Fruit fly (Drosophila melanogaster) whole organism, embryonic: ENCODE measurements around the gene CG4704.

Source experiments
- Abd-B ChIP-seq: fragments of 200-800 bp; sonication (Bioruptor generic); optimal IDR thresholded peaks from 2 replicates; lab custom pipeline; 2018; ENCODE audit warnings: missing biosample characterization, mild to moderate bottlenecking, missing genetic modification characterization, moderate library complexity
- Aef1 ChIP-seq: fragments of 200-800 bp; sonication (Bioruptor generic); IDR thresholded peaks from 3 replicates; pipeline ENCODE4 v1.3.6; 2022; ENCODE audit warnings: missing biosample characterization, missing genetic modification characterization
- Atf-2 ChIP-seq: fragments of 200-800 bp; sonication (Bioruptor generic); optimal IDR thresholded peaks from 2 replicates; lab custom pipeline; 2016; ENCODE audit warnings: missing biosample characterization, missing genetic modification characterization
- Blimp-1 ChIP-seq: fragments of 200-800 bp; sonication (Bioruptor generic); optimal IDR thresholded peaks from 3 replicates; lab custom pipeline; 2018; ENCODE audit warnings: missing biosample characterization, missing genetic modification characterization, mild to moderate bottlenecking, moderate library complexity, missing genetic modification reagents
- CG10209 ChIP-seq: fragments of 200-800 bp; sonication (Bioruptor generic); optimal IDR thresholded peaks from 3 replicates; lab custom pipeline; 2017; ENCODE audit warnings: missing biosample characterization, mild to moderate bottlenecking, missing genetic modification characterization, missing genetic modification reagents
- CG10565 ChIP-seq: fragments of 200-800 bp; sonication (Bioruptor generic); optimal IDR thresholded peaks from 3 replicates; lab custom pipeline; 2016; ENCODE audit warnings: missing biosample characterization, mild to moderate bottlenecking, missing genetic modification characterization
- CG11456 ChIP-seq: fragments of 200-800 bp; sonication (Bioruptor generic); IDR thresholded peaks from 3 replicates; pipeline ENCODE4 v1.3.6; 2022; ENCODE audit warnings: missing biosample characterization, missing genetic modification characterization
- CG11504 ChIP-seq: fragments of 200-800 bp; sonication (Bioruptor generic); optimal IDR thresholded peaks from 3 replicates; lab custom pipeline; 2019; ENCODE audit warnings: missing biosample characterization, mild to moderate bottlenecking, missing genetic modification characterization, moderate library complexity
- CG12155 ChIP-seq: fragments of 200-800 bp; sonication (Bioruptor generic); optimal IDR thresholded peaks from 3 replicates; lab custom pipeline; 2016; ENCODE audit warnings: missing biosample characterization, missing genetic modification characterization
- CG13123 ChIP-seq: fragments of 200-800 bp; sonication (Bioruptor generic); optimal IDR thresholded peaks from 2 replicates; lab custom pipeline; 2016; ENCODE audit warnings: missing biosample characterization, missing genetic modification characterization
- CG14441 ChIP-seq: fragments of 200-800 bp; sonication (Bioruptor generic); IDR thresholded peaks from 2 replicates; pipeline ENCODE4 v1.3.6; 2022; ENCODE audit warnings: missing biosample characterization, missing genetic modification characterization
- CG18599 ChIP-seq: fragments of 200-800 bp; sonication (Bioruptor generic); optimal IDR thresholded peaks from 3 replicates; lab custom pipeline; 2017; ENCODE audit warnings: missing biosample characterization, missing genetic modification characterization, mild to moderate bottlenecking, moderate library complexity, missing genetic modification reagents
- CG2889 ChIP-seq: fragments of 200-800 bp; sonication (Bioruptor generic); IDR thresholded peaks from 3 replicates; pipeline ENCODE4 v1.3.6; 2022; ENCODE audit warnings: missing biosample characterization, missing genetic modification characterization
- CG30431 ChIP-seq: fragments of 200-800 bp; sonication (Bioruptor generic); optimal IDR thresholded peaks from 2 replicates; lab custom pipeline; 2017; ENCODE audit warnings: missing biosample characterization, missing genetic modification characterization
- CG3995 ChIP-seq: fragments of 200-800 bp; sonication (Bioruptor generic); optimal IDR thresholded peaks from 3 replicates; lab custom pipeline; 2016; ENCODE audit warnings: missing biosample characterization, missing genetic modification characterization
- CG4360 ChIP-seq: fragments of 200-800 bp; sonication (Bioruptor generic); IDR thresholded peaks from 2 replicates; pipeline ENCODE4 v1.3.6; 2022; ENCODE audit warnings: missing biosample characterization, missing genetic modification characterization
- CG43689 ChIP-seq: fragments of 200-800 bp; sonication (Bioruptor generic); IDR thresholded peaks from 2 replicates; pipeline ENCODE4 v1.3.6; 2022; ENCODE audit warnings: missing biosample characterization, missing genetic modification characterization
- CG4617 ChIP-seq: fragments of 200-800 bp; sonication (Bioruptor generic); optimal IDR thresholded peaks from 3 replicates; lab custom pipeline; 2016; ENCODE audit warnings: missing biosample characterization, missing genetic modification characterization, borderline replicate concordance
- CG7271 ChIP-seq: fragments of 200-800 bp; sonication (Bioruptor generic); optimal IDR thresholded peaks from 2 replicates; lab custom pipeline; 2018; ENCODE audit warnings: missing biosample characterization, mild to moderate bottlenecking, missing genetic modification characterization, moderate library complexity
- CG7839 ChIP-seq: fragments of 200-800 bp; sonication (Bioruptor generic); optimal IDR thresholded peaks from 3 replicates; lab custom pipeline; 2018; ENCODE audit warnings: missing biosample characterization, mild to moderate bottlenecking, missing genetic modification characterization, moderate library complexity
- CG8944 ChIP-seq: fragments of 200-800 bp; sonication (Bioruptor generic); optimal IDR thresholded peaks from 3 replicates; lab custom pipeline; 2016; ENCODE audit warnings: missing biosample characterization, missing genetic modification characterization
- CG9876 ChIP-seq: fragments of 200-800 bp; sonication (Bioruptor generic); optimal IDR thresholded peaks from 2 replicates; lab custom pipeline; 2016; ENCODE audit warnings: missing biosample characterization, missing genetic modification characterization
- Dref ChIP-seq: fragments of 200-800 bp; sonication (Bioruptor generic); IDR thresholded peaks from 2 replicates; pipeline ENCODE4 v1.3.6; 2022; ENCODE audit warnings: missing biosample characterization, missing genetic modification characterization
- Ets65A ChIP-seq: fragments of 200-800 bp; sonication (Bioruptor generic); peaks from one replicate; lab custom pipeline; 2016; ENCODE audit warnings: missing biosample characterization, missing genetic modification characterization
- Fer1 ChIP-seq: fragments of 200-800 bp; sonication (Bioruptor generic); optimal IDR thresholded peaks from 2 replicates; lab custom pipeline; 2017; ENCODE audit warnings: missing biosample characterization, mild to moderate bottlenecking, missing genetic modification characterization
- H15 ChIP-seq: fragments of 200-800 bp; sonication (Bioruptor generic); IDR thresholded peaks from 3 replicates; pipeline ENCODE4 v1.3.6; 2022; ENCODE audit warnings: missing biosample characterization, missing genetic modification characterization
- HHEX ChIP-seq: fragments of 200-800 bp; sonication (Bioruptor generic); optimal IDR thresholded peaks from 3 replicates; lab custom pipeline; 2017; ENCODE audit warnings: missing biosample characterization, mild to moderate bottlenecking, missing genetic modification characterization, missing genetic modification reagents
- Hand ChIP-seq: fragments of 200-800 bp; sonication (Bioruptor generic); optimal IDR thresholded peaks from 2 replicates; lab custom pipeline; 2017; ENCODE audit warnings: mild to moderate bottlenecking, missing biosample characterization, missing genetic modification reagents, missing genetic modification characterization
- Kr ChIP-seq: fragments of 200-800 bp; sonication (Bioruptor generic); optimal IDR thresholded peaks from 2 replicates; lab custom pipeline; 2017; ENCODE audit warnings: missing biosample characterization, mild to moderate bottlenecking, missing genetic modification characterization
- Max ChIP-seq: fragments of 200-800 bp; sonication (Bioruptor generic); optimal IDR thresholded peaks from 2 replicates; lab custom pipeline; 2016; ENCODE audit warnings: missing biosample characterization, mild to moderate bottlenecking, missing genetic modification characterization
- Meics ChIP-seq: fragments of 200-800 bp; sonication (Bioruptor generic); optimal IDR thresholded peaks from 2 replicates; lab custom pipeline; 2017; ENCODE audit warnings: missing biosample characterization, mild to moderate bottlenecking, missing genetic modification characterization
- NC2α ChIP-seq: fragments of 200-800 bp; sonication (Bioruptor generic); optimal IDR thresholded peaks from 2 replicates; lab custom pipeline; 2016; ENCODE audit warnings: missing biosample characterization, missing genetic modification characterization
- NFAT ChIP-seq: fragments of 200-800 bp; sonication (Bioruptor generic); IDR thresholded peaks from 2 replicates; pipeline ENCODE4 v1.3.6; 2022; ENCODE audit warnings: missing biosample characterization, missing genetic modification characterization
- Rfx ChIP-seq: fragments of 200-800 bp; sonication (Bioruptor generic); IDR thresholded peaks from 2 replicates; pipeline ENCODE4 v1.3.6; 2022; ENCODE audit warnings: missing biosample characterization, missing genetic modification characterization
- Scr ChIP-seq: fragments of 200-800 bp; sonication (Bioruptor generic); IDR thresholded peaks from 2 replicates; pipeline ENCODE4 v1.3.6; 2022; ENCODE audit warnings: missing biosample characterization, missing genetic modification characterization; ENCODE audit not compliant: partially characterized antibody
- Tbp ChIP-seq: fragments of >200 bp; optimal IDR thresholded peaks from 2 replicates; lab custom pipeline; 2018; ENCODE audit warnings: missing biosample characterization, missing genetic modification characterization
- cato ChIP-seq: fragments of 200-800 bp; sonication (Bioruptor generic); optimal IDR thresholded peaks from 2 replicates; lab custom pipeline; 2016; ENCODE audit warnings: missing biosample characterization, missing genetic modification characterization, borderline replicate concordance
- caup ChIP-seq: fragments of 200-800 bp; sonication (Bioruptor generic); optimal IDR thresholded peaks from 3 replicates; lab custom pipeline; 2017; ENCODE audit warnings: missing biosample characterization, mild to moderate bottlenecking, missing genetic modification characterization, moderate library complexity; ENCODE audit not compliant: severe bottlenecking
- chif ChIP-seq, 2 experiments: fragments of 200-800 bp; sonication (Bioruptor generic); optimal IDR thresholded peaks; 3 replicates each; lab custom pipeline; 2016; ENCODE audit warnings: missing biosample characterization in 2 of 2, missing genetic modification characterization in 2 of 2
- chn ChIP-seq: fragments of 200-800 bp; sonication (Bioruptor generic); optimal IDR thresholded peaks from 2 replicates; lab custom pipeline; 2016; ENCODE audit warnings: missing biosample characterization, missing genetic modification characterization
- dmrt99B ChIP-seq: fragments of 200-800 bp; sonication (Bioruptor generic); optimal IDR thresholded peaks from 2 replicates; lab custom pipeline; 2018; ENCODE audit warnings: missing biosample characterization, mild to moderate bottlenecking, missing genetic modification characterization, moderate library complexity
- ewg ChIP-seq: fragments of 200-800 bp; sonication (Bioruptor generic); optimal IDR thresholded peaks from 3 replicates; lab custom pipeline; 2017; ENCODE audit warnings: mild to moderate bottlenecking, missing biosample characterization, missing genetic modification reagents, missing genetic modification characterization
- fd102C ChIP-seq: fragments of 200-800 bp; sonication (Bioruptor generic); optimal IDR thresholded peaks from 2 replicates; lab custom pipeline; 2018; ENCODE audit warnings: missing biosample characterization, mild to moderate bottlenecking, missing genetic modification characterization, moderate library complexity
- gem ChIP-seq: fragments of 200-800 bp; sonication (Bioruptor generic); optimal IDR thresholded peaks from 2 replicates; lab custom pipeline; 2019; ENCODE audit warnings: missing biosample characterization, mild to moderate bottlenecking, missing genetic modification characterization, moderate library complexity
- grau ChIP-seq: fragments of 200-800 bp; optimal IDR thresholded peaks from 3 replicates; lab custom pipeline; 2019; ENCODE audit warnings: missing biosample characterization, mild to moderate bottlenecking, missing genetic modification characterization, moderate library complexity
- knrl ChIP-seq: fragments of 200-800 bp; sonication (Bioruptor generic); IDR thresholded peaks from 3 replicates; pipeline ENCODE4 v1.3.6; 2022; ENCODE audit warnings: missing biosample characterization, missing genetic modification characterization; ENCODE audit not compliant: partially characterized antibody
- lmd ChIP-seq: fragments of 200-800 bp; sonication (Bioruptor generic); IDR thresholded peaks from 2 replicates; pipeline ENCODE4 v1.3.6; 2022; ENCODE audit warnings: missing biosample characterization, missing genetic modification characterization
- odd ChIP-seq: fragments of 200-800 bp; sonication (Bioruptor generic); optimal IDR thresholded peaks from 2 replicates; lab custom pipeline; 2017; ENCODE audit warnings: missing biosample characterization, mild to moderate bottlenecking, missing genetic modification characterization
- pan ChIP-seq, 4 experiments: fragments of >200 bp in 3 of 4; fragments of 200-800 bp in 1 of 4; sonication (Bioruptor generic) in 1 of 4; optimal IDR thresholded peaks in 3 of 4; IDR thresholded peaks in 1 of 4; 2 replicates each; pipeline versions ENCODE4 v1.3.6 to Lab custom; 2017 to 2022; ENCODE audit warnings: missing biosample characterization in 2 of 4, missing genetic modification characterization in 2 of 4, mixed read lengths in 1 of 4
- sug ChIP-seq: fragments of 200-800 bp; optimal IDR thresholded peaks from 2 replicates; lab custom pipeline; 2019; ENCODE audit warnings: missing biosample characterization, mild to moderate bottlenecking, missing genetic modification characterization, moderate library complexity
- tgo ChIP-seq: fragments of 200-800 bp; sonication (Bioruptor generic); IDR thresholded peaks from 3 replicates; pipeline ENCODE4 v1.3.6; 2022; ENCODE audit warnings: missing biosample characterization, missing genetic modification characterization

Gene CG4704

dm6 chr3R:22891707-22892106, 45.6 kb upstream of the CG4704 start (continued):
- TF ChIP-seq chn (GFP tag; lab: Kevin White, UChicago) (no peak), Blimp-1 (GFP tag; lab: Kevin White, UChicago) (peak; percentile 3), CG14441 (GFP tag; lab: Robert Waterston, UW) (no peak), CG7839 (tag; lab: Kevin White, UChicago) (peak; percentile 22), chif (GFP tag; optimal IDR thresholded peaks at IDR 0.05; lab: Kevin White, UChicago) (no peak), Kr (no peak), lmd (no peak), Abd-B (no peak), Hand (no peak), Rfx (no peak), CG11456 (GFP tag; lab: Robert Waterston, UW) (no peak), H15 (no peak), CG8944 (GFP tag; lab: Kevin White, UChicago) (no peak), Tbp (no peak), gem (tag; lab: Kevin White, UChicago) (peak; percentile 37), sug (tag; lab: Kevin White, UChicago) (no peak), Max (GFP tag; lab: Kevin White, UChicago) (no peak), dmrt99B (tag; lab: Kevin White, UChicago) (peak; percentile 35), HHEX (GFP tag; lab: Kevin White, UChicago) (no peak), cato (no peak), Scr (GFP tag; lab: Robert Waterston, UW) (no peak), CG12155 (no peak), ewg (no peak), CG9876 (GFP tag; lab: Kevin White, UChicago) (no peak), caup (no peak), tgo (GFP tag; lab: Robert Waterston, UW) (no peak), CG43689 (no peak), Atf-2 (GFP tag; lab: Kevin White, UChicago) (no peak), fd102C (GFP tag; lab: Kevin White, UChicago) (no peak), grau (peak; percentile 2), CG7271 (tag; lab: Kevin White, UChicago) (no peak), Fer1 (peak; percentile 21), CG2889 (GFP tag; lab: Robert Waterston, UW) (no peak), Dref (no peak), CG18599 (GFP tag; lab: Kevin White, UChicago) (peak; percentile 53), CG30431 (GFP tag; lab: Kevin White, UChicago) (no peak), NC2α (GFP tag; lab: Kevin White, UChicago) (no peak), odd (GFP tag; lab: Kevin White, UChicago) (no peak), CG13123 (GFP tag; lab: Kevin White, UChicago) (no peak), CG10565 (GFP tag; lab: Kevin White, UChicago) (no peak), knrl (GFP tag; lab: Robert Waterston, UW) (no peak), NFAT (GFP tag; lab: Robert Waterston, UW) (no peak), CG3995 (no peak), CG11504 (tag; lab: Kevin White, UChicago) (peak; percentile 40), Ets65A (GFP tag; lab: Kevin White, UChicago) (peak; percentile 54), CG4617 (no peak), pan (optimal IDR thresholded peaks at IDR 0.05; lab: Kevin White, UChicago) (no peak), pan (GFP tag; optimal IDR thresholded peaks at IDR 0.05 in 1 of 2, IDR thresholded peaks at IDR 0.05 in 1 of 2) (no peak), CG10209 (GFP tag; lab: Kevin White, UChicago) (no peak), Aef1 (GFP tag; lab: Robert Waterston, UW) (no peak), Meics (GFP tag; lab: Kevin White, UChicago) (no peak), CG4360 (no peak)
